Fruit fly (Drosophila melanogaster): ENCODE data around the gene CG10730.

The CG10730 gene

dm6 chr2L:20020091-20020490 lies 51.9 kb downstream of the CG10730 start:
- TF ChIP-seq cyc (GFP tag; optimal IDR thresholded peaks at IDR 0.05): no peak
- no peak for TF ChIP-seq CG11902 (GFP tag; optimal IDR thresholded peaks at IDR 0.05)
- TF ChIP-seq CG16779 (tag; optimal IDR thresholded peaks at IDR 0.05): no peak
